Worm (Caenorhabditis elegans): ENCODE data around the gene K10H10.5.

The K10H10.5 gene

ce11 chrII:14515017-14515416, 13.5 kb downstream of the K10H10.5 start, which contains the start of gene K10H10.9:
Gene K10H10.9 (minus strand): TSS chrII:14515117.
- no peak for TF ChIP-seq B0261.1 (tag; optimal IDR thresholded peaks at IDR 0.05)
- no peak for TF ChIP-seq ceh-79 (tag; optimal IDR thresholded peaks at IDR 0.05)
- TF ChIP-seq snpc-1.3 (tag; optimal IDR thresholded peaks at IDR 0.05; ENCODE audit: insufficient read depth), result no peak
- TF ChIP-seq ztf-6 (GFP tag; IDR thresholded peaks at IDR 0.05), result no peak
- TF ChIP-seq snpc-1.1 (tag; optimal IDR thresholded peaks at IDR 0.05; ENCODE audit: insufficient read depth), result no peak
- no peak for TF ChIP-seq dox-1 (GFP tag; IDR thresholded peaks at IDR 0.05)
- TF ChIP-seq ceh-91 (GFP tag; IDR thresholded peaks at IDR 0.05), result no peak
- TF ChIP-seq C17E4.6 (GFP tag; IDR thresholded peaks at IDR 0.05), result no peak
- no peak for TF ChIP-seq F49E8.2 (tag; optimal IDR thresholded peaks at IDR 0.05; ENCODE audit: insufficient read depth)
- TF ChIP-seq lag-1 (GFP tag; IDR thresholded peaks at IDR 0.05), result no peak
- TF ChIP-seq fkh-3 (tag; optimal IDR thresholded peaks at IDR 0.05), result no peak
- no peak for TF ChIP-seq tbx-9 (tag; optimal IDR thresholded peaks at IDR 0.05; ENCODE audit: borderline replicate concordance)

DNA sequence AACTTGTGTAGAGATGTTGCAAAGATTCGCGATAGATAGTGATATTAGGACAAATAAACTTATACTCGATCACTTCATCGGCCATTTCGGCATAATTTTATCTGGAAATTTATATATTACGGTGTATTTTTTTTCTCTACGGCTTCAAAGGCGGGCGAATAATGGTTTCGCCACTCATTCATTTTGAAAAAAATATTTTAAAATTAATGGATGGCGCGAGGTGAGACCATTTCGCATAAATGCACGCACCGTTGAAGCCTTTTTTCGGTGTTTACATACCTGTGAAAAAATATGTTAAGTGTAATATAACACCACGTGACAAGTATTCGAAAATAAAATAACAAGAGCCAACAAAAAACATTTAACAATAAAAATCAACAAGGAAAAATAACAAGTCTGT, 20.5 kb downstream of the K10H10.5 start, which contains the start of gene btb-19:
Gene btb-19, minus strand, starts transcription at position 101 of the 400 bp plus-strand sequence.
- TF ChIP-seq F57C9.4 (tag; optimal IDR thresholded peaks at IDR 0.05) (no peak), F37B4.10 (GFP tag; IDR thresholded peaks at IDR 0.05) (no peak), attf-3 (GFP tag; conservative IDR thresholded peaks at IDR 0.05) (no peak), madf-6 (GFP tag; IDR thresholded peaks at IDR 0.05) (no peak), sptf-2 (GFP tag; optimal IDR thresholded peaks at IDR 0.05) (no peak), hmg-1.2 (GFP tag; IDR thresholded peaks at IDR 0.05) (no peak), nhr-80 (tag; optimal IDR thresholded peaks at IDR 0.05) (no peak), ZK185.1 (tag; optimal IDR thresholded peaks at IDR 0.05; ENCODE audit: poor library complexity, severe bottlenecking) (no peak), lin-40 (tag; optimal IDR thresholded peaks at IDR 0.05) (no peak), ceh-40 (GFP tag; IDR thresholded peaks at IDR 0.05) (no peak), F39B2.1 (GFP tag; IDR thresholded peaks at IDR 0.05) (no peak), madf-10 (tag; optimal IDR thresholded peaks at IDR 0.05) (no peak), ekl-4 (GFP tag; IDR thresholded peaks at IDR 0.05) (no peak), atf-7 (tag; optimal IDR thresholded peaks at IDR 0.05) (no peak), ceh-58 (GFP tag; IDR thresholded peaks at IDR 0.05) (no peak), nfya-2 (GFP tag; IDR thresholded peaks at IDR 0.05) (no peak), F57A8.1 (GFP tag; optimal IDR thresholded peaks at IDR 0.05) (no peak), F52B5.7 (tag; optimal IDR thresholded peaks at IDR 0.05) (no peak), snpc-3.4 (tag; optimal IDR thresholded peaks at IDR 0.05) (no peak), F55B11.4 (tag; optimal IDR thresholded peaks at IDR 0.05; ENCODE audit: borderline replicate concordance, insufficient read depth) (no peak)

DNA sequence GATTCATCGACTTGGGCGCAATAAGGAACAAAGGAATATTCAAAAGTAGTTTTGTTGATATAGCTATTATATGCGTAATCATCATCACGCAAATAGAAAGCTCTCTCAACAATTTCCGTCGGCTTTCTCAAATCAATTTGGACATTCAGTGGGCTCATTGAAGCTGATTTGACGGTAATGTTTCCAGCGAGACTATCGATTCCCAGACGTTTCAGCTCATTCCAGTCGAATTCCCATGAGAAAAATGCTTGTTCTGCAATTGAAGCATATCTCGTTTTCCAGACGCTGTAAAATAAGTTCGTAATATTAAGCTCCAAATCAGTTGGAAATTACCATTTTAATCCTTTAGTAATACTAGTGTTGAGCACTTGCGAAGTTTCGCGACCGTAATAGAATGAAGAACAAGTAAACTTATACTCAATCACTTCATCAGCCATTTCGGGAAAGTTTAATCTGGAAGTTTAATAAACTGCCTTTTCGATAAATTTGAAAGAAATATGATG, 21.6 kb downstream of the K10H10.5 start, which contains the start of gene btb-20:
Gene btb-20, minus strand, starts transcription at position 453 of the 503 bp plus-strand sequence.
- no peak for TF ChIP-seq somi-1 (GFP tag; optimal IDR thresholded peaks at IDR 0.05)
- no peak for TF ChIP-seq rpc-1 (optimal IDR thresholded peaks at IDR 0.05)
- no peak for TF ChIP-seq rpc-1 (tag; optimal IDR thresholded peaks at IDR 0.05)
- no peak for TF ChIP-seq F57C9.4 (tag; optimal IDR thresholded peaks at IDR 0.05)
- no peak for TF ChIP-seq gei-17 (GFP tag; optimal IDR thresholded peaks at IDR 0.05)
- TF ChIP-seq ztf-6 (GFP tag; IDR thresholded peaks at IDR 0.05), result no peak
